Worm (Caenorhabditis elegans) whole organism, L1 larva: Measurements from ENCODE around the gene C06E4.8.

Source experiments
- C04F5.9 ChIP-seq: sonication (generic microtip); optimal IDR thresholded peaks from 2 replicates; lab custom pipeline; 2016; ENCODE audit warnings: missing genetic modification characterization, missing compliant biosample characterization
- C16A3.4 ChIP-seq: fragments of 150-350 bp; optimal IDR thresholded peaks from 2 replicates; lab custom pipeline; 2014; ENCODE audit warnings: missing biosample characterization, missing genetic modification characterization
- aha-1 ChIP-seq: fragments of 150-350 bp; optimal IDR thresholded peaks from 2 replicates; lab custom pipeline; 2014; ENCODE audit warnings: missing biosample characterization, missing genetic modification characterization
- alr-1 ChIP-seq: fragments of 200-800 bp; sonication (Bioruptor generic); optimal IDR thresholded peaks from 2 replicates; lab custom pipeline; 2018; ENCODE audit warnings: borderline replicate concordance, mild to moderate bottlenecking, missing genetic modification characterization, missing compliant biosample characterization
- aly-2 ChIP-seq: fragments of 150-350 bp; optimal IDR thresholded peaks from 2 replicates; lab custom pipeline; 2014; ENCODE audit warnings: missing biosample characterization, missing genetic modification characterization
- ama-1 ChIP-seq: fragments of 150-350 bp; optimal IDR thresholded peaks from 2 replicates; lab custom pipeline; 2014
- ceh-8 ChIP-seq: fragments of 200-800 bp; sonication (Bioruptor generic); optimal IDR thresholded peaks from 2 replicates; lab custom pipeline; 2018; ENCODE audit warnings: mild to moderate bottlenecking, missing genetic modification characterization, moderate library complexity, missing compliant biosample characterization
- dpl-1 ChIP-seq, 3 experiments: fragments of 150-350 bp in 2 of 3; sonication (generic microtip) in 1 of 3; optimal IDR thresholded peaks; 2 replicates each; lab custom pipeline; 2014 to 2017; ENCODE audit warnings: missing biosample characterization in 3 of 3, missing genetic modification characterization in 3 of 3, missing genetic modification reagents in 3 of 3
- efl-1 ChIP-seq, 4 experiments: fragments of 150-350 bp; optimal IDR thresholded peaks in 3 of 4; peaks in 1 of 4; 1 replicate in 1 of 4; 2 replicates in 3 of 4; lab custom pipeline; 2014; ENCODE audit warnings: missing biosample characterization in 2 of 4, missing genetic modification characterization in 2 of 4, missing genetic modification reagents in 2 of 4
- efl-3 ChIP-seq: fragments of 200-800 bp; sonication (Bioruptor generic); optimal IDR thresholded peaks from 2 replicates; lab custom pipeline; 2018; ENCODE audit warnings: mild to moderate bottlenecking, missing genetic modification characterization, missing compliant biosample characterization
- egl-27 ChIP-seq, 2 experiments: fragments of 150-350 bp in 1 of 2; sonication (generic microtip); optimal IDR thresholded peaks; 3 replicates each; lab custom pipeline; 2017 to 2018; ENCODE audit warnings: missing biosample characterization in 2 of 2, missing genetic modification characterization in 2 of 2, missing genetic modification reagents in 2 of 2
- elt-2 ChIP-seq: sonication (generic microtip); optimal IDR thresholded peaks from 2 replicates; lab custom pipeline; 2016; ENCODE audit warnings: missing genetic modification characterization, mild to moderate bottlenecking, inconsistent platforms, missing compliant biosample characterization, missing genetic modification reagents
- elt-3 ChIP-seq, 6 experiments: fragments of 150-350 bp in 1 of 6; sonication (generic microtip); optimal IDR thresholded peaks; 2 replicates each; lab custom pipeline; 2017 to 2018; ENCODE audit warnings: missing biosample characterization in 6 of 6, missing genetic modification characterization in 6 of 6, inconsistent platforms in 1 of 6
- ets-5 ChIP-seq: fragments of 200-800 bp; sonication (Bioruptor generic); IDR thresholded peaks from 2 replicates; pipeline ENCODE4 v1.3.6; 2022; ENCODE audit warnings: missing genetic modification characterization, missing compliant biosample characterization
- fkh-8 ChIP-seq: sonication (generic microtip); optimal IDR thresholded peaks from 2 replicates; lab custom pipeline; 2016; ENCODE audit warnings: mild to moderate bottlenecking, missing genetic modification characterization, missing compliant biosample characterization
- hpl-2 ChIP-seq: fragments of 150-350 bp; optimal IDR thresholded peaks from 2 replicates; lab custom pipeline; 2014; ENCODE audit warnings: missing biosample characterization, missing genetic modification reagents, missing genetic modification characterization
- irx-1 ChIP-seq: sonication (generic microtip); optimal IDR thresholded peaks from 2 replicates; lab custom pipeline; 2016; ENCODE audit warnings: missing genetic modification characterization, missing compliant biosample characterization
- isw-1 ChIP-seq: fragments of 200-800 bp; sonication (Bioruptor generic); IDR thresholded peaks from 2 replicates; pipeline ENCODE4 v1.3.6; 2022; ENCODE audit warnings: missing genetic modification characterization, missing compliant biosample characterization
- lin-14 ChIP-seq: fragments of 200-800 bp; sonication (Bioruptor generic); optimal IDR thresholded peaks from 2 replicates; lab custom pipeline; 2018; ENCODE audit warnings: mild to moderate bottlenecking, missing genetic modification characterization, moderate library complexity, missing compliant biosample characterization
- lin-15B ChIP-seq: fragments of 150-350 bp; sonication (generic microtip); optimal IDR thresholded peaks from 3 replicates; lab custom pipeline; 2014; ENCODE audit warnings: missing biosample characterization, missing genetic modification characterization
- lin-39 ChIP-seq: fragments of 150-350 bp; optimal IDR thresholded peaks from 2 replicates; lab custom pipeline; 2014; ENCODE audit warnings: missing biosample characterization, missing genetic modification reagents, missing genetic modification characterization
- mab-9 ChIP-seq: fragments of 200-800 bp; sonication (Bioruptor generic); IDR thresholded peaks from 2 replicates; pipeline ENCODE4 v1.3.6; 2022; ENCODE audit warnings: missing genetic modification reagents, missing genetic modification characterization, missing compliant biosample characterization
- mdl-1 ChIP-seq, 2 experiments: fragments of 150-350 bp; optimal IDR thresholded peaks; 2 replicates each; lab custom pipeline; 2014 to 2017; ENCODE audit warnings: missing biosample characterization in 2 of 2, missing genetic modification characterization in 2 of 2, inconsistent platforms in 1 of 2
- mef-2 ChIP-seq: fragments of 150-350 bp; optimal IDR thresholded peaks from 2 replicates; lab custom pipeline; 2014; ENCODE audit warnings: missing biosample characterization, missing genetic modification characterization
- mep-1 ChIP-seq: fragments of 150-350 bp; optimal IDR thresholded peaks from 2 replicates; lab custom pipeline; 2014; ENCODE audit warnings: missing biosample characterization, missing genetic modification characterization
- nhr-11 ChIP-seq: fragments of 150-350 bp; optimal IDR thresholded peaks from 2 replicates; lab custom pipeline; 2014; ENCODE audit warnings: missing biosample characterization, missing genetic modification characterization
- nhr-12 ChIP-seq: sonication (generic microtip); optimal IDR thresholded peaks from 2 replicates; lab custom pipeline; 2017; ENCODE audit warnings: missing biosample characterization, missing genetic modification characterization
- nhr-28 ChIP-seq: fragments of 150-350 bp; optimal IDR thresholded peaks from 2 replicates; lab custom pipeline; 2014; ENCODE audit warnings: missing biosample characterization, missing genetic modification characterization
- nhr-47 ChIP-seq: sonication (generic microtip); optimal IDR thresholded peaks from 2 replicates; lab custom pipeline; 2016; ENCODE audit warnings: mild to moderate bottlenecking, missing genetic modification characterization, moderate library complexity, missing compliant biosample characterization
- nhr-71 ChIP-seq: sonication (generic microtip); optimal IDR thresholded peaks from 2 replicates; lab custom pipeline; 2016; ENCODE audit warnings: mild to moderate bottlenecking, missing genetic modification characterization, moderate library complexity, missing compliant biosample characterization
- nhr-77 ChIP-seq: fragments of 150-350 bp; optimal IDR thresholded peaks from 2 replicates; lab custom pipeline; 2014; ENCODE audit warnings: missing biosample characterization, missing genetic modification characterization
- nhr-85 ChIP-seq: sonication (generic microtip); peaks from one replicate; lab custom pipeline; 2016; ENCODE audit warnings: missing genetic modification characterization, inconsistent platforms, missing compliant biosample characterization
- nhr-90 ChIP-seq: sonication (generic microtip); optimal IDR thresholded peaks from 2 replicates; lab custom pipeline; 2016; ENCODE audit warnings: mild to moderate bottlenecking, missing genetic modification characterization, missing compliant biosample characterization; ENCODE audit not compliant: poor library complexity
- pag-3 ChIP-seq: sonication (generic microtip); optimal IDR thresholded peaks from 2 replicates; lab custom pipeline; 2017; ENCODE audit warnings: missing genetic modification characterization, mild to moderate bottlenecking, missing compliant biosample characterization, antibody characterized with exemption, borderline replicate concordance; ENCODE audit not compliant: insufficient read depth
- pax-3 ChIP-seq: fragments of 200-800 bp; sonication (Bioruptor generic); optimal IDR thresholded peaks from 2 replicates; lab custom pipeline; 2018; ENCODE audit warnings: mild to moderate bottlenecking, missing genetic modification characterization, moderate library complexity, missing compliant biosample characterization
- snpc-4 ChIP-seq: fragments of 150-350 bp; optimal IDR thresholded peaks from 2 replicates; lab custom pipeline; 2014; ENCODE audit warnings: missing biosample characterization, missing genetic modification characterization
- snu-23 ChIP-seq: sonication (generic microtip); optimal IDR thresholded peaks from 2 replicates; lab custom pipeline; 2016; ENCODE audit warnings: missing genetic modification characterization, missing compliant biosample characterization
- sox-4 ChIP-seq: sonication (generic microtip); optimal IDR thresholded peaks from 2 replicates; lab custom pipeline; 2016; ENCODE audit warnings: missing genetic modification characterization, missing compliant biosample characterization
- sup-37 ChIP-seq: fragments of 200-800 bp; sonication (Bioruptor generic); optimal IDR thresholded peaks from 2 replicates; lab custom pipeline; 2018; ENCODE audit warnings: mild to moderate bottlenecking, missing genetic modification characterization, missing compliant biosample characterization
- swsn-7 ChIP-seq: sonication (generic microtip); optimal IDR thresholded peaks from 2 replicates; lab custom pipeline; 2016; ENCODE audit warnings: missing genetic modification characterization, missing compliant biosample characterization
- tbx-2 ChIP-seq: sonication (generic microtip); optimal IDR thresholded peaks from 2 replicates; lab custom pipeline; 2016; ENCODE audit warnings: missing genetic modification characterization, missing compliant biosample characterization
- tlp-1 ChIP-seq: fragments of 150-350 bp; optimal IDR thresholded peaks from 2 replicates; lab custom pipeline; 2014; ENCODE audit warnings: missing biosample characterization, missing genetic modification characterization
- unc-130 ChIP-seq: fragments of 150-350 bp; optimal IDR thresholded peaks from 2 replicates; lab custom pipeline; 2017; ENCODE audit warnings: missing biosample characterization, missing genetic modification characterization, inconsistent platforms
- unc-30 ChIP-seq: sonication (generic microtip); optimal IDR thresholded peaks from 2 replicates; lab custom pipeline; 2017; ENCODE audit warnings: missing biosample characterization, missing genetic modification characterization
- unc-98 ChIP-seq: fragments of 200-800 bp; sonication (Bioruptor generic); IDR thresholded peaks from 2 replicates; pipeline ENCODE4 v1.3.6; 2022; ENCODE audit warnings: missing genetic modification characterization, missing compliant biosample characterization
- vab-15 ChIP-seq: sonication (generic microtip); optimal IDR thresholded peaks from 2 replicates; lab custom pipeline; 2017; ENCODE audit warnings: missing genotype, mild to moderate bottlenecking, missing genetic modification characterization, missing compliant biosample characterization
- xbp-1 ChIP-seq: sonication (generic microtip); optimal IDR thresholded peaks from 2 replicates; lab custom pipeline; 2016; ENCODE audit warnings: missing genetic modification characterization, missing compliant biosample characterization
- zag-1 ChIP-seq: fragments of 150-350 bp; optimal IDR thresholded peaks from 2 replicates; lab custom pipeline; 2014; ENCODE audit warnings: missing biosample characterization, missing genetic modification characterization

The C06E4.8 gene

ce11 chrIV:7316613-7317153 is 31.0 kb upstream of the C06E4.8 start, which contains the start of gene F42C5.9:
Gene F42C5.9, minus strand, starts transcription at chrIV:7317103.
- TF ChIP-seq efl-3 (no peak), nhr-12 (no peak), nhr-85 (tag; lab: Kevin White, UChicago) (peak; percentile 86), ama-1 (peak; percentile 28), ceh-8 (GFP tag; lab: Kevin White, UChicago) (no peak), C04F5.9 (tag; lab: Kevin White, UChicago) (no peak), nhr-47 (tag; lab: Kevin White, UChicago) (peak; percentile 29), efl-1 (optimal IDR thresholded peaks at IDR 0.05; lab: Kevin White, UChicago) (peak in 1 of 2 experiments; percentile 14), efl-1 (GFP tag; optimal IDR thresholded peaks at IDR 0.05 in 1 of 2; lab: Kevin White, UChicago) (no peak), snpc-4 (tag; lab: Kevin White, UChicago) (peak; percentile 94), isw-1 (GFP tag; lab: Robert Waterston, UW) (no peak), lin-39 (tag; lab: Kevin White, UChicago) (no peak), aly-2 (tag; lab: Kevin White, UChicago) (no peak), nhr-28 (tag; lab: Kevin White, UChicago) (no peak), pax-3 (no peak), nhr-90 (tag; lab: Kevin White, UChicago) (peak; percentile 72), sup-37 (GFP tag; lab: Kevin White, UChicago) (no peak), elt-3 (tag; optimal IDR thresholded peaks at IDR 0.05; lab: Kevin White, UChicago) (no peak), alr-1 (tag; lab: Kevin White, UChicago) (no peak), sox-4 (tag; lab: Kevin White, UChicago) (no peak), mab-9 (GFP tag; lab: Robert Waterston, UW) (no peak), snu-23 (GFP tag; lab: Kevin White, UChicago) (peak; percentile 6), irx-1 (no peak), tlp-1 (tag; lab: Kevin White, UChicago) (no peak), unc-98 (GFP tag; lab: Robert Waterston, UW) (no peak), zag-1 (tag; lab: Kevin White, UChicago) (no peak), pag-3 (tag; lab: Kevin White, UChicago) (no peak), unc-30 (tag; lab: Kevin White, UChicago) (no peak), mdl-1 (tag; optimal IDR thresholded peaks at IDR 0.05; lab: Kevin White, UChicago) (no peak), mef-2 (tag; lab: Kevin White, UChicago) (no peak), mep-1 (tag; lab: Kevin White, UChicago) (no peak), dpl-1 (GFP tag; optimal IDR thresholded peaks at IDR 0.05; lab: Kevin White, UChicago) (no peak), swsn-7 (tag; lab: Kevin White, UChicago) (peak; percentile 15), egl-27 (tag; optimal IDR thresholded peaks at IDR 0.05; lab: Kevin White, UChicago) (no peak), nhr-71 (tag; lab: Kevin White, UChicago) (peak; percentile 48), aha-1 (tag; lab: Kevin White, UChicago) (no peak), hpl-2 (GFP tag; lab: Kevin White, UChicago) (no peak), ets-5 (GFP tag; lab: Robert Waterston, UW) (no peak), tbx-2 (tag; lab: Kevin White, UChicago) (no peak), nhr-11 (tag; lab: Kevin White, UChicago) (no peak), vab-15 (no peak), nhr-77 (tag; lab: Kevin White, UChicago) (peak; percentile 31), unc-130 (tag; lab: Kevin White, UChicago) (no peak), lin-14 (GFP tag; lab: Kevin White, UChicago) (peak; percentile 29), lin-15B (no peak), xbp-1 (no peak), elt-2 (peak; percentile 53), fkh-8 (tag; lab: Kevin White, UChicago) (no peak), C16A3.4 (no peak)
